Worm (Caenorhabditis elegans): ENCODE measurements around the gene irld-66.
A peak's percentile ranks its signal among the peaks of the same experiment; 100 is the strongest.

irld-66 gene

ce11 chrII:2967064-2967463 lies 26.4 kb upstream of the irld-66 start:
- TF ChIP-seq lin-13 (tag; optimal IDR thresholded peaks at IDR 0.05) (no peak), lsy-2 (tag; optimal IDR thresholded peaks at IDR 0.05) (no peak), elt-1 (tag; optimal IDR thresholded peaks at IDR 0.05; ENCODE audit: borderline replicate concordance, insufficient read depth) (no peak), nhr-76 (tag; optimal IDR thresholded peaks at IDR 0.05) (no peak), unc-39 (tag; optimal IDR thresholded peaks at IDR 0.05) (no peak), nhr-237 (tag; optimal IDR thresholded peaks at IDR 0.05) (no peak), unc-120 (tag; optimal IDR thresholded peaks at IDR 0.05; ENCODE audit: poor library complexity, severe bottlenecking) (no peak), ces-1 (GFP tag; optimal IDR thresholded peaks at IDR 0.05) (no peak), cnd-1 (tag; optimal IDR thresholded peaks at IDR 0.05) (no peak), mab-5 (tag; optimal IDR thresholded peaks at IDR 0.05) (no peak), pha-4 (tag; optimal IDR thresholded peaks at IDR 0.05) (no peak), ceh-43 (GFP tag; optimal IDR thresholded peaks at IDR 0.05) (no peak), drap-1 (GFP tag; optimal IDR thresholded peaks at IDR 0.05) (no peak), nhr-28 (tag; optimal IDR thresholded peaks at IDR 0.05) (no peak), tbx-8 (GFP tag; optimal IDR thresholded peaks at IDR 0.05) (no peak), sptf-1 (tag; optimal IDR thresholded peaks at IDR 0.05) (no peak), lin-32 (GFP tag; optimal IDR thresholded peaks at IDR 0.05) (no peak), bed-3 (GFP tag; optimal IDR thresholded peaks at IDR 0.05) (no peak)

ce11 chrII:2966350-2966749 lies 25.7 kb upstream of the irld-66 start:
- no peak for TF ChIP-seq sem-2 (GFP tag; optimal IDR thresholded peaks at IDR 0.05)
- TF ChIP-seq hlh-1 (tag; optimal IDR thresholded peaks at IDR 0.05): no peak
- no peak for TF ChIP-seq lin-13 (tag; optimal IDR thresholded peaks at IDR 0.05)
- no peak for TF ChIP-seq mab-5 (tag; optimal IDR thresholded peaks at IDR 0.05)
- no peak for TF ChIP-seq bed-3 (GFP tag; optimal IDR thresholded peaks at IDR 0.05)
- no peak for TF ChIP-seq nhr-28 (tag; optimal IDR thresholded peaks at IDR 0.05)
- no peak for TF ChIP-seq unc-62 (GFP tag; optimal IDR thresholded peaks at IDR 0.05)
- TF ChIP-seq snpc-4 (tag; optimal IDR thresholded peaks at IDR 0.05): no peak
- no peak for TF ChIP-seq elt-1 (tag; optimal IDR thresholded peaks at IDR 0.05; ENCODE audit: borderline replicate concordance, insufficient read depth)
- TF ChIP-seq cnd-1 (tag; optimal IDR thresholded peaks at IDR 0.05): no peak
- TF ChIP-seq ceh-39 (tag; optimal IDR thresholded peaks at IDR 0.05): no peak
- TF ChIP-seq unc-120 (tag; optimal IDR thresholded peaks at IDR 0.05; ENCODE audit: poor library complexity, severe bottlenecking): no peak

DNA sequence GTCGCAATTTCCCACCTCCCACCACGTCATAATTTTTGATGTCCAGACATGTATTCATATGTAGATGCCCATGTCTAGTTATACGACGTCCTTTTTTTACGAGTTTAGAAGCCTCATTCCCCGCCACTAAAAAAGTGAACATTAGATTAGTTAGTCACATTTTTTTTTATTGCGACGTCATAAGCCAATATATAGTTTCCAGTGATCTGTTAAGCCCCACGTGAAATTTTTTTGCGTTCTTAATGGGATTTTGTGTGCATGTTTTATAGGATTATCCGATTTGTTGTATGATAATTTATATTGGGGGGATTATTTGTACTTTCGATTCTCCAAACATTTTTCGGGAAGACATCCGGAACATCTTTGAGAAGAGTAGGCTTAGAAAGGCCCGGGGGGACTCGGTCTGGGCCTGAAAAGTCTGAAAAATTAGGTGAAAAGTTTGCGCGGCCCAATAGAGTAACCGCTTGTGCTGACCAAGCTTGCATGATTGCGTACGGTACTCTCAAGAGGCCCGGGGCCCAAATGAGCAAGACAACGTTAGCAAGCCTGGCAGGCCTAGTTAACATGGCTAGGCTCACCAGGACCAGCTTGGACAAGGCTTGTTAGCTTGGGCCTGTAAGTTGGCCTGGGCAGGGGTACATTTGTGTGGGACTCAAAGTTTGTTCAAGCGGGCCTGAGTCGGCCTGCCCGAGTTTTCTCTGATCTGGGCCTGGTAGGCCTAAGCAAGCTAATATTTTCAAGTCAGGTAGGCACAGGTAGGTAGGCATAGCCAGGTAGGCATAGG lies 24.8 kb upstream of the irld-66 start:
- TF ChIP-seq ceh-39 (tag; optimal IDR thresholded peaks at IDR 0.05) (no peak), ces-1 (GFP tag; optimal IDR thresholded peaks at IDR 0.05) (no peak), cnd-1 (tag; optimal IDR thresholded peaks at IDR 0.05) (no peak), pha-4 (tag; optimal IDR thresholded peaks at IDR 0.05) (no peak)

DNA sequence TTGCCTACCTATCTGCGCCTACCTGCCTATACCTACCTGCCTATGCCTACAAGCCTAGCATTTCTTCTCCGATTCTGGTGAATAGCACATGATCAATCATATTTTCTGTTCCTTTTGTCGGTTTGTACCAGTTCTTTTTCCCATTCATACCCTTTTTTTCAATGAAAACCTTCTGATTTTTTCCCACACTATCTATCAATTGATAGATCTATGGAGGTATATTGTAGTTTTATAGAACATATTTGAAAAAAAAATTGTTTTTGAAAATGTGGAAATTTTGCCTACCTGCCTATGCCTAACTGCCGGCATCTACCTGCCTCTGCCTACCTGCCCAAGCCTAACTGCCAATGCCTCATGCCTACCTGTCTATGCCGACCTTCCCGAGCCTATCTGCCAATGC lies 23.0 kb upstream of the irld-66 start:
- no peak for TF ChIP-seq zip-8 (tag; optimal IDR thresholded peaks at IDR 0.05)
- no peak for TF ChIP-seq nhr-12 (tag; optimal IDR thresholded peaks at IDR 0.05)
- TF ChIP-seq ham-2 (GFP tag; optimal IDR thresholded peaks at IDR 0.05): no peak

- peak; percentile 77 for TF ChIP-seq zip-8 (tag; optimal IDR thresholded peaks at IDR 0.05)
- TF ChIP-seq nhr-76 (tag; optimal IDR thresholded peaks at IDR 0.05): no peak
These were observed 22.0 kb upstream of the irld-66 start for ce11 chrII:2962531-2963164.

- TF ChIP-seq drap-1 (GFP tag; optimal IDR thresholded peaks at IDR 0.05) (no peak), tbx-8 (GFP tag; optimal IDR thresholded peaks at IDR 0.05) (no peak), nhr-76 (tag; optimal IDR thresholded peaks at IDR 0.05) (no peak), unc-62 (GFP tag; optimal IDR thresholded peaks at IDR 0.05) (no peak), mep-1 (tag; optimal IDR thresholded peaks at IDR 0.05) (no peak), unc-39 (tag; optimal IDR thresholded peaks at IDR 0.05) (no peak), M03D4.4 (tag; optimal IDR thresholded peaks at IDR 0.05) (no peak), bed-3 (GFP tag; optimal IDR thresholded peaks at IDR 0.05) (no peak), lin-32 (GFP tag; optimal IDR thresholded peaks at IDR 0.05) (no peak), mls-2 (tag; optimal IDR thresholded peaks at IDR 0.05) (no peak), hlh-1 (tag; optimal IDR thresholded peaks at IDR 0.05) (no peak), sem-2 (GFP tag; optimal IDR thresholded peaks at IDR 0.05) (no peak), ceh-43 (GFP tag; optimal IDR thresholded peaks at IDR 0.05) (no peak), nhr-237 (tag; optimal IDR thresholded peaks at IDR 0.05) (no peak), ham-2 (GFP tag; optimal IDR thresholded peaks at IDR 0.05) (no peak), elt-1 (tag; optimal IDR thresholded peaks at IDR 0.05; ENCODE audit: borderline replicate concordance, insufficient read depth) (no peak)
These were observed 17.7 kb upstream of the irld-66 start, which contains the start of gene srw-60 for ce11 chrII:2958308-2958707. Gene srw-60 (plus strand): TSS chrII:2958608.
